Worm (Caenorhabditis elegans): ENCODE data around the gene Y75B8A.23.
A peak's percentile ranks its signal among the peaks of the same experiment; 100 is the strongest.

DNA sequence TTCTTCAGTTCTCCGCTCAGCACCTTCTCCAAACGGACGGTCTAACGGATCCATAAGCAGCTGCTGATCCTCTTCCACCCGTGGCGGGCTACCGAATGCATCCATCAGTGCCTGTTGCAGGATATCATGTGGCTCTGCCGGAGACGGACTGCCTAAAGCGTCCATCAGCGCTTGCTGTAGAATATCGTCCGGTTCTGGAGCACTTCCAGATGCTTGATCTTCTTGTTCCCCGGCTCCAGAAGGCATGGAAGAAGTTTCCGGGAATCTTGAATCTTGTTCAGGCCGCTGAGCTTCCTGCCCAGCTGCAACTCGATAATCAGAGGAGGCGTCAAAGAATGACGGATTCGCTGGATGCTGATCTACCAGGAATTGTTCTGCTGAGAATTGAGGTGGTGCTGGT is 45.2 kb upstream of the Y75B8A.23 start:
- TF ChIP-seq ztf-18 (tag; optimal IDR thresholded peaks at IDR 0.05) (no peak), dox-1 (GFP tag; IDR thresholded peaks at IDR 0.05) (no peak), fkh-3 (tag; optimal IDR thresholded peaks at IDR 0.05) (no peak), madf-6 (GFP tag; IDR thresholded peaks at IDR 0.05) (no peak), athp-1 (tag; optimal IDR thresholded peaks at IDR 0.05) (no peak), aptf-2 (GFP tag; conservative IDR thresholded peaks at IDR 0.05) (no peak), zfh-2 (GFP tag; conservative IDR thresholded peaks at IDR 0.05) (peak; percentile 66), somi-1 (GFP tag; optimal IDR thresholded peaks at IDR 0.05) (no peak), K11D2.4 (GFP tag; IDR thresholded peaks at IDR 0.05) (no peak), unc-62 (GFP tag; optimal IDR thresholded peaks at IDR 0.05) (no peak), snpc-4 (GFP tag; optimal IDR thresholded peaks at IDR 0.05) (no peak), snpc-4 (tag; optimal IDR thresholded peaks at IDR 0.05) (no peak), unc-130 (GFP tag; optimal IDR thresholded peaks at IDR 0.05) (no peak), nhr-80 (tag; optimal IDR thresholded peaks at IDR 0.05) (no peak), pbrm-1 (GFP tag; IDR thresholded peaks at IDR 0.05) (no peak)

Data from whole organism, young adult.